Worm (Caenorhabditis elegans): ENCODE results near the gene set-22.

Gene set-22

ce11 chrV:10432607-10433006 is 4.1 kb upstream of the set-22 start (continued):
- TF ChIP-seq D1046.2 (GFP tag; IDR thresholded peaks at IDR 0.05) (no peak), nhr-10 (tag; optimal IDR thresholded peaks at IDR 0.05) (no peak), lin-15B (tag; optimal IDR thresholded peaks at IDR 0.05) (no peak), cey-2 (tag; optimal IDR thresholded peaks at IDR 0.05; ENCODE audit: borderline replicate concordance, insufficient read depth) (no peak), ceh-20 (GFP tag; IDR thresholded peaks at IDR 0.05) (0 out of 2 replicates have a peak, but pooled peaks have one; percentile 17), nhr-77 (tag; optimal IDR thresholded peaks at IDR 0.05) (peak; percentile 61), lin-13 (GFP tag; optimal IDR thresholded peaks at IDR 0.05) (no peak), ZK546.5 (tag; optimal IDR thresholded peaks at IDR 0.05) (no peak), lir-3 (tag; optimal IDR thresholded peaks at IDR 0.05) (no peak), pqm-1 (tag; optimal IDR thresholded peaks at IDR 0.05) (peak; percentile 99), F44E2.7 (GFP tag; IDR thresholded peaks at IDR 0.05) (no peak), dpl-1 (GFP tag; optimal IDR thresholded peaks at IDR 0.05) (no peak), saeg-2 (GFP tag; IDR thresholded peaks at IDR 0.05) (no peak), Y5F2A.4 (GFP tag; optimal IDR thresholded peaks at IDR 0.05) (no peak), tag-97 (GFP tag; IDR thresholded peaks at IDR 0.05) (no peak)

- TF ChIP-seq Y105C5A.15 (GFP tag; IDR thresholded peaks at IDR 0.05) (no peak), set-16 (GFP tag; IDR thresholded peaks at IDR 0.05) (no peak), php-3 (GFP tag; IDR thresholded peaks at IDR 0.05) (peak; percentile 17; the same call in 1 of the 2 replicates), zag-1 (tag; optimal IDR thresholded peaks at IDR 0.05) (no peak), nhr-28 (tag; optimal IDR thresholded peaks at IDR 0.05) (peak; percentile 39), madf-9 (GFP tag; conservative IDR thresholded peaks at IDR 0.05) (no peak), daf-16 (GFP tag; optimal IDR thresholded peaks at IDR 0.05) (no peak), daf-16 (tag; optimal IDR thresholded peaks at IDR 0.05) (peak; percentile 45), unc-62 (GFP tag; optimal IDR thresholded peaks at IDR 0.05 in 1 of 2) (peak in 1 of 2 experiments; percentile 81), unc-62 (tag; optimal IDR thresholded peaks at IDR 0.05) (no peak), egl-43 (GFP tag; IDR thresholded peaks at IDR 0.05) (no peak), pqm-1 (tag; optimal IDR thresholded peaks at IDR 0.05) (peak; percentile 69), nhr-25 (tag; optimal IDR thresholded peaks at IDR 0.05; ENCODE audit: borderline replicate concordance, insufficient read depth) (no peak), hlh-30 (tag; optimal IDR thresholded peaks at IDR 0.05; ENCODE audit: insufficient read depth) (no peak), dmd-6 (GFP tag; IDR thresholded peaks at IDR 0.05) (peak; percentile 41; the same call in 1 of the 2 replicates), nhr-11 (tag; optimal IDR thresholded peaks at IDR 0.05) (no peak), nhr-111 (GFP tag; optimal IDR thresholded peaks at IDR 0.05) (no peak), hlh-11 (tag; optimal IDR thresholded peaks at IDR 0.05) (peak; percentile 15)
Measured at ce11 chrV:10433721-10434120, 3.0 kb upstream of the set-22 start, which contains the start of gene Y32F6A.4. Gene Y32F6A.4, minus strand, starts transcription at chrV:10434067.

- TF ChIP-seq unc-62 (GFP tag; optimal IDR thresholded peaks at IDR 0.05 in 1 of 2) (peak in 1 of 2 experiments; percentile 95), unc-62 (tag; optimal IDR thresholded peaks at IDR 0.05) (no peak), nhr-28 (tag; optimal IDR thresholded peaks at IDR 0.05) (peak; percentile 36), daf-16 (GFP tag; optimal IDR thresholded peaks at IDR 0.05) (no peak), daf-16 (tag; optimal IDR thresholded peaks at IDR 0.05) (peak; percentile 14), pqm-1 (tag; optimal IDR thresholded peaks at IDR 0.05) (peak; percentile 44), F26F4.8 (GFP tag; conservative IDR thresholded peaks at IDR 0.05) (no peak), dve-1 (tag; optimal IDR thresholded peaks at IDR 0.05; ENCODE audit: insufficient read depth) (no peak), unc-130 (GFP tag; optimal IDR thresholded peaks at IDR 0.05) (no peak), dmd-6 (GFP tag; IDR thresholded peaks at IDR 0.05) (peak; percentile 54)
Measured at ce11 chrV:10435198-10435597, 1.5 kb upstream of the set-22 start.

ce11 chrV:10440723-10441122 is 4.0 kb downstream of the set-22 start, which contains the start of gene snf-10:
Gene snf-10, minus strand, starts transcription at chrV:10440823.
- TF ChIP-seq fkh-10 (GFP tag; optimal IDR thresholded peaks at IDR 0.05) = no peak
- no peak for TF ChIP-seq Y5F2A.4 (GFP tag; optimal IDR thresholded peaks at IDR 0.05)
- no peak for TF ChIP-seq hlh-30 (tag; optimal IDR thresholded peaks at IDR 0.05; ENCODE audit: insufficient read depth)
- no peak for TF ChIP-seq tag-97 (GFP tag; IDR thresholded peaks at IDR 0.05)
- TF ChIP-seq mdl-1 (tag; optimal IDR thresholded peaks at IDR 0.05) = no peak
- no peak for TF ChIP-seq ceh-20 (GFP tag; IDR thresholded peaks at IDR 0.05)
- TF ChIP-seq nhr-102 (tag; optimal IDR thresholded peaks at IDR 0.05) = no peak
- no peak for TF ChIP-seq mxl-3 (GFP tag; optimal IDR thresholded peaks at IDR 0.05)
- TF ChIP-seq nhr-25 (tag; optimal IDR thresholded peaks at IDR 0.05; ENCODE audit: borderline replicate concordance, insufficient read depth) = no peak
- no peak for TF ChIP-seq dmd-8 (GFP tag; IDR thresholded peaks at IDR 0.05)
- no peak for TF ChIP-seq egl-27 (tag; optimal IDR thresholded peaks at IDR 0.05)
- no peak for TF ChIP-seq ctbp-1 (GFP tag; IDR thresholded peaks at IDR 0.05)
- no peak for TF ChIP-seq F26F4.8 (GFP tag; conservative IDR thresholded peaks at IDR 0.05)
- no peak for TF ChIP-seq lin-13 (GFP tag; optimal IDR thresholded peaks at IDR 0.05)
- no peak for TF ChIP-seq nhr-6 (tag; optimal IDR thresholded peaks at IDR 0.05)
- no peak for TF ChIP-seq php-3 (GFP tag; IDR thresholded peaks at IDR 0.05)
- no peak for TF ChIP-seq dpl-1 (GFP tag; optimal IDR thresholded peaks at IDR 0.05)
- TF ChIP-seq gei-8 (GFP tag; optimal IDR thresholded peaks at IDR 0.05) = no peak
- TF ChIP-seq hif-1 (tag; optimal IDR thresholded peaks at IDR 0.05) = no peak
